Fruit fly (Drosophila melanogaster): ENCODE measurements around the gene SPE.

DNA sequence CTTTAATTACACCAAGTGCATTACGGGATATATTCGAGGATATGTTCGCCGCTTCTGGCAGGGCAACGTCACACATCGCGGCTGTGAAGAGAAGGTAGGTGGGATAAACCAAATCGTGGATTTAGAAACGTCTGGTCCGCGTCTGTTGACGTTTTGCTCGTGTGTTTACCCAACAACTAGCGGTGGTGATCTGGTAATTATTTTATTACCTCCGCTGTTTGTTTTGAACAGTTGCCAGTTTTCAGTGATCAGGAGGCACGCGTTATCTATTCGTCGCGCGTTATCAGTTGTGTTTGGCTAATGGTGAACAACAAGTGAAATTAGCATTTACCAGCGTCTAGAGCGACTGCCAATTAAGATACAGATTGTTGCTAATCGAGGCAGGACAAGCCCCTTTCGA is 43.0 kb downstream of the SPE start:
- TF ChIP-seq Eip75B (GFP tag; optimal IDR thresholded peaks at IDR 0.05) (no peak), CG8319 (GFP tag; optimal IDR thresholded peaks at IDR 0.05) (no peak)

Measured in whole organism, prepupa.